Comparison of ENCODE assay signal across 1 worm cellular context in genomic region chrIV:5587964-5588860, ce11.
TF ChIP-seq lines count a peak whose summit lies in the region.

No protein-coding gene starts in this region.

TF ChIP-seq in whole organism, L1 larva, 84 proteins besides CTCF, POLR2A, EP300 and RAD21 (continued from another document):
- TF ChIP-seq aha-1 (tag; optimal IDR thresholded peaks at IDR 0.05; lab: Kevin White, UChicago) = no peak
- TF ChIP-seq ceh-63 (GFP tag; optimal IDR thresholded peaks at IDR 0.05; lab: Kevin White, UChicago) = no peak
- TF ChIP-seq sox-4 (tag; optimal IDR thresholded peaks at IDR 0.05; lab: Kevin White, UChicago) = no peak
- no peak for TF ChIP-seq hlh-17 (GFP tag; optimal IDR thresholded peaks at IDR 0.05; lab: Kevin White, UChicago; ENCODE audit: borderline replicate concordance)
- TF ChIP-seq lir-3 (tag; optimal IDR thresholded peaks at IDR 0.05; lab: Kevin White, UChicago; ENCODE audit: poor library complexity) = no peak
- peak; percentile 32 for TF ChIP-seq snpc-4 (tag; optimal IDR thresholded peaks at IDR 0.05; lab: Kevin White, UChicago)
- no peak for TF ChIP-seq fos-1 (tag; optimal IDR thresholded peaks at IDR 0.05; lab: Kevin White, UChicago)
